Fruit fly (Drosophila melanogaster) whole organism, pupa: Measurements from ENCODE around the gene CG3505.

Experiments used
- CG10348 ChIP-seq: fragments of 200-800 bp; sonication (Bioruptor generic); IDR thresholded peaks from 2 replicates; pipeline ENCODE4 v1.3.6; 2022; ENCODE audit warnings: missing biosample characterization, missing genetic modification characterization
- CG12605 ChIP-seq: fragments of 200-800 bp; sonication (Bioruptor generic); IDR thresholded peaks from 2 replicates; pipeline ENCODE4 v1.3.6; 2022; ENCODE audit warnings: missing biosample characterization, missing genetic modification characterization
- CG13204 ChIP-seq: fragments of 200-800 bp; sonication (Bioruptor generic); optimal IDR thresholded peaks from 2 replicates; lab custom pipeline; 2018; ENCODE audit warnings: missing biosample characterization, mild to moderate bottlenecking, missing genetic modification characterization, moderate library complexity
- CG14655 ChIP-seq: fragments of 200-800 bp; sonication (Bioruptor generic); optimal IDR thresholded peaks from 3 replicates; lab custom pipeline; 2017; ENCODE audit warnings: mild to moderate bottlenecking, missing biosample characterization, missing genetic modification reagents, missing genetic modification characterization
- CG15710 ChIP-seq: fragments of 200-800 bp; sonication (Bioruptor generic); optimal IDR thresholded peaks from 2 replicates; lab custom pipeline; 2018; ENCODE audit warnings: missing biosample characterization, mild to moderate bottlenecking, missing genetic modification characterization, moderate library complexity
- CG17806 ChIP-seq: fragments of 200-800 bp; sonication (Bioruptor generic); optimal IDR thresholded peaks from 2 replicates; lab custom pipeline; 2018; ENCODE audit warnings: missing biosample characterization, mild to moderate bottlenecking, missing genetic modification characterization, moderate library complexity
- CG32121 ChIP-seq: fragments of 200-800 bp; sonication (Bioruptor generic); IDR thresholded peaks from 2 replicates; pipeline ENCODE4 v1.3.6; 2022; ENCODE audit warnings: missing biosample characterization, missing genetic modification characterization
- CG34367 ChIP-seq: fragments of 200-800 bp; sonication (Bioruptor generic); optimal IDR thresholded peaks from 2 replicates; lab custom pipeline; 2018; ENCODE audit warnings: missing biosample characterization, mild to moderate bottlenecking, missing genetic modification characterization
- CG4496 ChIP-seq: fragments of 200-800 bp; sonication (Bioruptor generic); IDR thresholded peaks from 3 replicates; pipeline ENCODE4 v1.3.6; 2022; ENCODE audit warnings: missing biosample characterization, missing genetic modification characterization
- CG8159 ChIP-seq: fragments of 200-800 bp; sonication (Bioruptor generic); optimal IDR thresholded peaks from 3 replicates; lab custom pipeline; 2018; ENCODE audit warnings: missing biosample characterization, mild to moderate bottlenecking, missing genetic modification characterization, moderate library complexity
- CG8301 ChIP-seq: fragments of 200-800 bp; sonication (Bioruptor generic); optimal IDR thresholded peaks from 2 replicates; lab custom pipeline; 2018; ENCODE audit warnings: missing biosample characterization, mild to moderate bottlenecking, missing genetic modification characterization
- CG9948 ChIP-seq: fragments of 200-800 bp; sonication (Bioruptor generic); optimal IDR thresholded peaks from 2 replicates; lab custom pipeline; 2018; ENCODE audit warnings: missing biosample characterization, mild to moderate bottlenecking, missing genetic modification characterization, moderate library complexity
- D1 ChIP-seq: fragments of 200-800 bp; sonication (Bioruptor generic); optimal IDR thresholded peaks from 2 replicates; lab custom pipeline; 2018; ENCODE audit warnings: missing biosample characterization, mild to moderate bottlenecking, missing genetic modification characterization, moderate library complexity
- EcR ChIP-seq: fragments of 200-800 bp; sonication (Bioruptor generic); optimal IDR thresholded peaks from 3 replicates; lab custom pipeline; 2019; ENCODE audit warnings: missing biosample characterization, missing genetic modification characterization, mild to moderate bottlenecking, moderate library complexity, missing genetic modification reagents
- Ets98B ChIP-seq: fragments of 200-800 bp; sonication (Bioruptor generic); IDR thresholded peaks from 2 replicates; pipeline ENCODE4 v1.3.6; 2022; ENCODE audit warnings: missing biosample characterization, missing genetic modification characterization
- Pif1A ChIP-seq: fragments of 200-800 bp; sonication (Bioruptor generic); optimal IDR thresholded peaks from 3 replicates; lab custom pipeline; 2016; ENCODE audit warnings: missing biosample characterization, missing genetic modification characterization
- Pif1B ChIP-seq: fragments of 200-800 bp; sonication (Bioruptor generic); optimal IDR thresholded peaks from 3 replicates; lab custom pipeline; 2016; ENCODE audit warnings: missing biosample characterization, missing genetic modification characterization
- Snoo ChIP-seq: fragments of 200-800 bp; sonication (Bioruptor generic); optimal IDR thresholded peaks from 3 replicates; lab custom pipeline; 2017; ENCODE audit warnings: missing biosample characterization, mild to moderate bottlenecking, missing genetic modification characterization, inconsistent platforms
- fd96Ca ChIP-seq: fragments of 200-800 bp; sonication (Bioruptor generic); IDR thresholded peaks from 3 replicates; pipeline ENCODE4 v1.3.6; 2022; ENCODE audit warnings: missing biosample characterization, missing genetic modification characterization
- gl ChIP-seq: fragments of 200-800 bp; sonication (Bioruptor generic); optimal IDR thresholded peaks from 2 replicates; lab custom pipeline; 2018; ENCODE audit warnings: missing biosample characterization, mild to moderate bottlenecking, missing genetic modification characterization
- rn ChIP-seq: fragments of 200-800 bp; sonication (Bioruptor generic); IDR thresholded peaks from 2 replicates; pipeline ENCODE4 v1.3.6; 2022; ENCODE audit warnings: missing biosample characterization, missing genetic modification characterization

The CG3505 gene

DNA sequence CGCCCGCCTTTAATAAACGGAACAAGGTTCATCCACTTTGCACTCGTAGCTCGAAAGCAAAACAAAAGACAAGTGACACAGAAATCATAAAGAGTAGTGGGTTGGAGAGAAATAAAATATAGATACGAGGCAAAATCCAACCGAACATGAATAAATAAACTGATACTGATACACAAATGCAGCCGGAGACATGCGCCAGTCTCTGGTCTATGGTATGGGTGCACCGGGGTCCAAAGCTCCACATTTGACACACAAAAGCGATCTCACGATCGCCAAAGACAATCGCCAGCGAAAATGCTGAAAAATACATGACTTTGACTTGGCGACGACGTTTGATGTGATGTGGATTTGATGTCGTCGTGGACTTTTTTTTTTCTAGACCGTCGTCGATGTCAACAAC, 48.0 kb downstream of the CG3505 start:
- TF ChIP-seq CG8301 (tag; lab: Kevin White, UChicago) (no peak), Pif1B (GFP tag; lab: Kevin White, UChicago) (no peak), CG32121 (GFP tag; lab: Robert Waterston, UW) (peak; percentile 42; the same call in 1 of the 2 replicates), fd96Ca (GFP tag; lab: Robert Waterston, UW) (peak; percentile 28; the same call in 1 of the 3 replicates), EcR (peak; percentile 33)

- no peak for TF ChIP-seq rn (GFP tag; lab: Robert Waterston, UW)
- TF ChIP-seq gl (tag; lab: Kevin White, UChicago) = no peak
- no peak for TF ChIP-seq CG12605 (GFP tag; lab: Robert Waterston, UW)
- no peak for TF ChIP-seq Pif1A (GFP tag; lab: Kevin White, UChicago)
- no peak for TF ChIP-seq CG15710 (tag; lab: Kevin White, UChicago)
- no peak for TF ChIP-seq CG13204 (GFP tag; lab: Kevin White, UChicago)
- TF ChIP-seq CG8301 (tag; lab: Kevin White, UChicago) = no peak
- TF ChIP-seq Pif1B (GFP tag; lab: Kevin White, UChicago) = no peak
- no peak for TF ChIP-seq CG17806 (tag; lab: Kevin White, UChicago)
- TF ChIP-seq CG10348 (GFP tag; lab: Robert Waterston, UW) = no peak
- no peak for TF ChIP-seq CG8159
- TF ChIP-seq CG34367 (tag; lab: Kevin White, UChicago) = no peak
- 0 out of 3 replicates have a peak, but pooled peaks have one; percentile 20 for TF ChIP-seq CG4496 (GFP tag; lab: Robert Waterston, UW)
- TF ChIP-seq CG14655 (GFP tag; lab: Kevin White, UChicago) = no peak
- peak; percentile 41; the same call in 1 of the 2 replicates for TF ChIP-seq Ets98B (GFP tag; lab: Robert Waterston, UW)
- no peak for TF ChIP-seq EcR
- TF ChIP-seq Snoo (tag; lab: Kevin White, UChicago) = no peak
- TF ChIP-seq D1 = no peak
- TF ChIP-seq CG9948 (tag; lab: Kevin White, UChicago) = peak; percentile 4
- peak; percentile 34; the same call in 1 of the 2 replicates for TF ChIP-seq CG32121 (GFP tag; lab: Robert Waterston, UW)
- TF ChIP-seq fd96Ca (GFP tag; lab: Robert Waterston, UW) = no peak
- TF ChIP-seq, all 21 proteins: peak for 4
These were observed 49.1 kb downstream of the CG3505 start for dm6 chr3R:14706354-14706753.

DNA sequence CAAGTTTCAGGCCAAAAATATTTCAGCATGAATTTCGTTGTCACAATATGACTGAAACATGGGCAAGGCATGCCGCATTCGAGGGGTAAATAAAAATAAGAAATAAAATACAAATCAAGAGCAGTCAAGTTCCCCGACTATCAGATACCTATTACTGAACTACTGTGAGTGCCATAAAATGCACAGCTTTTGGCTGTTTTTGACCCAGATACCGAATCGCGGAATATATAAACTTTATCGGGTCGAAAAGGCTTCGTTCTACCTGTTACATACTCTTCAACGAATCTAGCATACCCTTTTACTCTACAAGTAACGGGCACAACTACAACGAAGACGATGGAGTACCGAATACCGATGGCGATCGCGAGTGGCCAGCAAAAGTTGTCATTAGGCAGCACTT, 49.6 kb downstream of the CG3505 start:
- peak; percentile 66 for TF ChIP-seq Snoo (tag; lab: Kevin White, UChicago)
- TF ChIP-seq CG12605 (GFP tag; lab: Robert Waterston, UW) = no peak
- TF ChIP-seq CG14655 (GFP tag; lab: Kevin White, UChicago) = no peak
- TF ChIP-seq rn (GFP tag; lab: Robert Waterston, UW) = no peak
- TF ChIP-seq CG8301 (tag; lab: Kevin White, UChicago) = no peak
- TF ChIP-seq CG32121 (GFP tag; lab: Robert Waterston, UW) = peak; percentile 81
- TF ChIP-seq CG13204 (GFP tag; lab: Kevin White, UChicago) = no peak
- TF ChIP-seq CG17806 (tag; lab: Kevin White, UChicago) = peak; percentile 10
- TF ChIP-seq D1 = no peak
- peak; percentile 29; the same call in 1 of the 2 replicates for TF ChIP-seq CG10348 (GFP tag; lab: Robert Waterston, UW)
- peak; percentile 85 for TF ChIP-seq fd96Ca (GFP tag; lab: Robert Waterston, UW)
- no peak for TF ChIP-seq CG34367 (tag; lab: Kevin White, UChicago)
- TF ChIP-seq Ets98B (GFP tag; lab: Robert Waterston, UW) = peak; percentile 66
- no peak for TF ChIP-seq EcR
- peak; percentile 56 for TF ChIP-seq Pif1A (GFP tag; lab: Kevin White, UChicago)
- TF ChIP-seq CG15710 (tag; lab: Kevin White, UChicago) = peak; percentile 42
- peak; percentile 87 for TF ChIP-seq CG4496 (GFP tag; lab: Robert Waterston, UW)
- TF ChIP-seq gl (tag; lab: Kevin White, UChicago) = no peak
- TF ChIP-seq CG9948 (tag; lab: Kevin White, UChicago) = no peak
- peak; percentile 26 for TF ChIP-seq Pif1B (GFP tag; lab: Kevin White, UChicago)
- peak; percentile 48 for TF ChIP-seq CG8159

DNA sequence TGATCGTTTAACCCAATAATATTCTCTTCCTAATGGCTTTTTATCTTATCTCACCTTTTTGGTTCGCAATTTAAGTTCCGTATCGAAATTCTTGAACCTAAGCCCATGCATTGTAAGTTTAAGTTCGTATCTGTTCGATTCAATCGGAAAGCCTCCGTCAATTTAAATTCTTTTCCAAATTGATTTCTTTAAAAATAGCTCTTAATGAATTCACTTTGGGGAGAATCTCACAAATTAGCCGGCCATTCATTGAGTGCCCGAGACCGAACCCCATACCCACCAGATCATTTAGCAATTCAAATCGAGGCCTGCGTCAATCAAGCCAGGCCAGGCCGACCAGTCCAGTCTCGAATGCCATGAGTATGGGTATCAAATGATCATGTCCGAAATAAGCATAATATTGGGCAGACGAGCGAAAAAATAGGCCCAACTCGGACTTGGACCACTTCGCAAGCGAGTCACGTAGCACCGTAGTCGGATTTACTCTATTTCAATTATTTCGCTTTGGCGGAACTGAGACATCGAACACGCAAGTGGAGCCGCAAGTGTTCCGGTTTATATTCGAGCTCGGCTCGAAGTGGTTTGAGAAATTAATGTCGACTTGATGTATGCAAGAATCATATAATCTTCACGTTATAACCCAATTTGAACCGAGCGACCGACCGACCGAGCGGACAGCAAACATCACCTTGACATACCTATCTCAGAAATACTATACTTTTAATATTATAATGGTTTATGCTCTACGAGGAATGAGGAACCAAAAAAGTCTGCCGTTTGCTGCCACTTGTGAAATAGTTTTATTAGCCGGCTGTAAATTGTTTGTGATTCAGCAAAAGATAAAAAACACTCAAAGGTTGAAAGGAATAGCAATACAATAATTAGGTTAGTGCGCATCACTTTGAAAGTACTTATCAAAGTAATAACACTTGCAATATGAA, 50.7 kb downstream of the CG3505 start:
- TF ChIP-seq Ets98B (GFP tag; lab: Robert Waterston, UW) (no peak), CG13204 (GFP tag; lab: Kevin White, UChicago) (no peak), Snoo (tag; lab: Kevin White, UChicago) (no peak), CG15710 (tag; lab: Kevin White, UChicago) (no peak), Pif1B (GFP tag; lab: Kevin White, UChicago) (no peak)
